Worm (Caenorhabditis elegans): ENCODE measurements around the gene mua-3.

- TF ChIP-seq ama-1 (optimal IDR thresholded peaks at IDR 0.05) (no peak), pes-1 (GFP tag; IDR thresholded peaks at IDR 0.05) (no peak), flt-1 (GFP tag; IDR thresholded peaks at IDR 0.05) (no peak), F13C5.2 (tag; optimal IDR thresholded peaks at IDR 0.05) (no peak), ceh-13 (GFP tag; optimal IDR thresholded peaks at IDR 0.05) (no peak), hmbx-1 (tag; optimal IDR thresholded peaks at IDR 0.05) (no peak), hnd-1 (tag; optimal IDR thresholded peaks at IDR 0.05) (no peak), hmg-4 (GFP tag; optimal IDR thresholded peaks at IDR 0.05) (no peak)
Observed at ce11 chrIII:10114662-10115061, 45.8 kb upstream of the mua-3 start, which contains the start of the genes ZK1128.1 and mett-10.
